Worm (Caenorhabditis elegans) whole organism, young adult: ENCODE results near the gene ZK131.11.

Experiments used
- B0261.1 ChIP-seq: sonication (generic microtip); optimal IDR thresholded peaks from 2 replicates; lab custom pipeline; 2016; ENCODE audit warnings: mild to moderate bottlenecking, missing genetic modification characterization, moderate library complexity, missing compliant biosample characterization
- B0336.3 ChIP-seq: fragments of 200-800 bp; sonication (Bioruptor generic); IDR thresholded peaks from 2 replicates; pipeline ENCODE4 v1.3.6; 2022; ENCODE audit warnings: missing genetic modification characterization, missing compliant biosample characterization
- F23B12.7 ChIP-seq: sonication (generic microtip); optimal IDR thresholded peaks from 2 replicates; lab custom pipeline; 2017; ENCODE audit warnings: missing genetic modification characterization, mild to moderate bottlenecking, missing compliant biosample characterization, antibody characterized with exemption, moderate library complexity; ENCODE audit not compliant: insufficient read depth
- F57C9.4 ChIP-seq: sonication (generic microtip); optimal IDR thresholded peaks from 2 replicates; lab custom pipeline; 2017; ENCODE audit warnings: mild to moderate bottlenecking, missing genetic modification characterization, missing compliant biosample characterization
- K12H6.12 ChIP-seq: fragments of 200-800 bp; sonication (Bioruptor generic); optimal IDR thresholded peaks from 2 replicates; lab custom pipeline; 2018; ENCODE audit warnings: mild to moderate bottlenecking, missing genetic modification characterization, missing compliant biosample characterization
- T07F8.4 ChIP-seq: sonication (generic microtip); optimal IDR thresholded peaks from 2 replicates; lab custom pipeline; 2016; ENCODE audit warnings: mild to moderate bottlenecking, missing genetic modification characterization, moderate library complexity, missing compliant biosample characterization
- Y56A3A.18 ChIP-seq: fragments of 200-800 bp; sonication (Bioruptor generic); IDR thresholded peaks from 2 replicates; pipeline ENCODE4 v1.3.6; 2022; ENCODE audit warnings: missing genetic modification reagents, missing genetic modification characterization, missing compliant biosample characterization
- Y67H2A.10 ChIP-seq: fragments of 200-800 bp; sonication (Bioruptor generic); conservative IDR thresholded peaks from 2 replicates; pipeline ENCODE4 v1.3.6; 2022; ENCODE audit warnings: missing genetic modification reagents, missing genetic modification characterization, missing compliant biosample characterization
- akir-1 ChIP-seq: fragments of 200-800 bp; sonication (Bioruptor generic); optimal IDR thresholded peaks from 2 replicates; lab custom pipeline; 2018; ENCODE audit warnings: mild to moderate bottlenecking, missing genetic modification characterization, moderate library complexity, missing compliant biosample characterization
- athp-1 ChIP-seq: sonication (generic microtip); optimal IDR thresholded peaks from 2 replicates; lab custom pipeline; 2017; ENCODE audit warnings: mild to moderate bottlenecking, missing genetic modification characterization, missing compliant biosample characterization
- attf-3 ChIP-seq: fragments of 200-800 bp; sonication (Bioruptor generic); conservative IDR thresholded peaks from 2 replicates; pipeline ENCODE4 v1.3.6; 2022; ENCODE audit warnings: missing genetic modification reagents, missing genetic modification characterization, missing compliant biosample characterization
- ceh-27 ChIP-seq: fragments of 200-800 bp; sonication (Bioruptor generic); optimal IDR thresholded peaks from 2 replicates; lab custom pipeline; 2018; ENCODE audit warnings: mild to moderate bottlenecking, missing genetic modification characterization, moderate library complexity, missing compliant biosample characterization
- chd-7 ChIP-seq: sonication (generic microtip); optimal IDR thresholded peaks from 2 replicates; lab custom pipeline; 2016; ENCODE audit warnings: mild to moderate bottlenecking, missing genetic modification characterization, moderate library complexity, missing compliant biosample characterization
- dox-1 ChIP-seq: fragments of 200-800 bp; sonication (Bioruptor generic); IDR thresholded peaks from 2 replicates; pipeline ENCODE4 v1.3.6; 2022; ENCODE audit warnings: missing genetic modification reagents, missing genetic modification characterization, missing compliant biosample characterization
- dpl-1 ChIP-seq: fragments of 150-350 bp; optimal IDR thresholded peaks from 2 replicates; lab custom pipeline; 2014; ENCODE audit warnings: missing biosample characterization, missing genetic modification reagents, missing genetic modification characterization
- egl-44 ChIP-seq: fragments of 200-800 bp; sonication (Bioruptor generic); IDR thresholded peaks from 2 replicates; pipeline ENCODE4 v1.3.6; 2022; ENCODE audit warnings: missing genetic modification reagents, missing genetic modification characterization, missing compliant biosample characterization
- egrh-3 ChIP-seq: fragments of 200-800 bp; sonication (Bioruptor generic); IDR thresholded peaks from 2 replicates; pipeline ENCODE4 v1.3.6; 2022; ENCODE audit warnings: missing genetic modification reagents, missing genetic modification characterization, missing compliant biosample characterization
- hlh-26 ChIP-seq: fragments of 200-800 bp; sonication (Bioruptor generic); conservative IDR thresholded peaks from 2 replicates; pipeline ENCODE4 v1.3.6; 2022; ENCODE audit warnings: missing genetic modification reagents, missing genetic modification characterization, missing compliant biosample characterization
- hmg-1.2 ChIP-seq: fragments of 200-800 bp; sonication (Bioruptor generic); IDR thresholded peaks from 2 replicates; pipeline ENCODE4 v1.3.6; 2022; ENCODE audit warnings: missing genetic modification reagents, missing genetic modification characterization, missing compliant biosample characterization
- hsf-1 ChIP-seq: fragments of 200-800 bp; sonication (Bioruptor generic); IDR thresholded peaks from 2 replicates; pipeline ENCODE4 v1.3.6; 2022; ENCODE audit warnings: missing genetic modification reagents, missing genetic modification characterization, missing compliant biosample characterization
- lag-1 ChIP-seq: fragments of 200-800 bp; sonication (Bioruptor generic); IDR thresholded peaks from 2 replicates; pipeline ENCODE4 v1.3.6; 2022; ENCODE audit warnings: missing genetic modification reagents, missing genetic modification characterization, missing compliant biosample characterization
- lin-54 ChIP-seq: fragments of 200-800 bp; sonication (Bioruptor generic); optimal IDR thresholded peaks from 2 replicates; lab custom pipeline; 2018; ENCODE audit warnings: mild to moderate bottlenecking, missing genetic modification characterization, missing compliant biosample characterization
- lsl-1 ChIP-seq: fragments of 200-800 bp; sonication (Bioruptor generic); optimal IDR thresholded peaks from 2 replicates; lab custom pipeline; 2018; ENCODE audit warnings: mild to moderate bottlenecking, missing genetic modification characterization, moderate library complexity, missing compliant biosample characterization
- madf-6 ChIP-seq: fragments of 200-800 bp; sonication (Bioruptor generic); IDR thresholded peaks from 2 replicates; pipeline ENCODE4 v1.3.6; 2022; ENCODE audit warnings: missing genetic modification reagents, missing genetic modification characterization, missing compliant biosample characterization
- mxl-1 ChIP-seq: sonication (generic microtip); optimal IDR thresholded peaks from 2 replicates; lab custom pipeline; 2016; ENCODE audit warnings: missing genetic modification characterization, missing compliant biosample characterization
- nfya-2 ChIP-seq: fragments of 200-800 bp; sonication (Bioruptor generic); IDR thresholded peaks from 2 replicates; pipeline ENCODE4 v1.3.6; 2022; ENCODE audit warnings: missing genetic modification reagents, missing genetic modification characterization, missing compliant biosample characterization
- nfyb-1 ChIP-seq: fragments of 200-800 bp; sonication (Bioruptor generic); IDR thresholded peaks from 2 replicates; pipeline ENCODE4 v1.3.6; 2022; ENCODE audit warnings: missing genetic modification reagents, missing genetic modification characterization, missing compliant biosample characterization
- pha-4 ChIP-seq: fragments of 150-350 bp; sonication (generic microtip); optimal IDR thresholded peaks from 2 replicates; lab custom pipeline; 2014; ENCODE audit warnings: missing biosample characterization, missing genetic modification reagents, missing genetic modification characterization
- repo-1 ChIP-seq: sonication (generic microtip); optimal IDR thresholded peaks from 2 replicates; lab custom pipeline; 2017; ENCODE audit warnings: mild to moderate bottlenecking, missing genetic modification characterization, missing compliant biosample characterization
- sdz-38 ChIP-seq: sonication (generic microtip); optimal IDR thresholded peaks from 2 replicates; lab custom pipeline; 2016; ENCODE audit warnings: missing genotype, missing genetic modification characterization, missing compliant biosample characterization
- snpc-3.4 ChIP-seq: sonication (generic microtip); optimal IDR thresholded peaks from 2 replicates; lab custom pipeline; 2017; ENCODE audit warnings: missing genetic modification characterization, mild to moderate bottlenecking, missing compliant biosample characterization, antibody characterized with exemption, moderate library complexity, missing genotype, missing genetic modification reagents
- somi-1 ChIP-seq: fragments of 200-800 bp; sonication (Bioruptor generic); optimal IDR thresholded peaks from 2 replicates; lab custom pipeline; 2018; ENCODE audit warnings: mild to moderate bottlenecking, missing genetic modification characterization, missing compliant biosample characterization
- tbx-9 ChIP-seq: sonication (generic microtip); optimal IDR thresholded peaks from 2 replicates; lab custom pipeline; 2016; ENCODE audit warnings: borderline replicate concordance, missing genetic modification characterization, inconsistent platforms, missing compliant biosample characterization
- tlf-1 ChIP-seq: fragments of 200-800 bp; sonication (Bioruptor generic); optimal IDR thresholded peaks from 2 replicates; lab custom pipeline; 2018; ENCODE audit warnings: mild to moderate bottlenecking, missing genetic modification characterization, missing compliant biosample characterization
- zfh-2 ChIP-seq: fragments of 200-800 bp; sonication (Bioruptor generic); conservative IDR thresholded peaks from 2 replicates; pipeline ENCODE4 v1.3.6; 2022; ENCODE audit warnings: missing genetic modification reagents, missing genetic modification characterization, missing compliant biosample characterization
- ztf-18 ChIP-seq: sonication (generic microtip); optimal IDR thresholded peaks from 2 replicates; lab custom pipeline; 2016; ENCODE audit warnings: missing genotype, mild to moderate bottlenecking, missing genetic modification characterization, missing compliant biosample characterization
- ztf-22 ChIP-seq: fragments of 200-800 bp; sonication (Bioruptor generic); optimal IDR thresholded peaks from 2 replicates; lab custom pipeline; 2018; ENCODE audit warnings: mild to moderate bottlenecking, missing genetic modification characterization, moderate library complexity, missing compliant biosample characterization
- ztf-28 ChIP-seq: fragments of 200-800 bp; sonication (Bioruptor generic); IDR thresholded peaks from 2 replicates; pipeline ENCODE4 v1.3.6; 2022; ENCODE audit warnings: missing genetic modification reagents, missing genetic modification characterization, missing compliant biosample characterization

Gene ZK131.11

ce11 chrII:13752016-13752415 is 40.0 kb upstream of the ZK131.11 start, which contains the start of gene arrd-14:
Gene arrd-14, plus strand, starts transcription at chrII:13752316.
- TF ChIP-seq tbx-9 (tag; lab: Kevin White, UChicago) (no peak), Y56A3A.18 (GFP tag; lab: Robert Waterston, UW) (no peak), snpc-3.4 (tag; lab: Kevin White, UChicago) (no peak), nfyb-1 (GFP tag; lab: Robert Waterston, UW) (no peak), Y67H2A.10 (GFP tag; lab: Robert Waterston, UW) (no peak), pha-4 (tag; lab: Kevin White, UChicago) (no peak), nfya-2 (GFP tag; lab: Robert Waterston, UW) (no peak), zfh-2 (GFP tag; lab: Robert Waterston, UW) (no peak), sdz-38 (tag; lab: Kevin White, UChicago) (no peak), mxl-1 (tag; lab: Kevin White, UChicago) (no peak)

- TF ChIP-seq nfya-2 (GFP tag; lab: Robert Waterston, UW): no peak
- no peak for TF ChIP-seq akir-1 (GFP tag; lab: Kevin White, UChicago)
- no peak for TF ChIP-seq F57C9.4 (tag; lab: Kevin White, UChicago)
- no peak for TF ChIP-seq repo-1 (tag; lab: Kevin White, UChicago)
- no peak for TF ChIP-seq dox-1 (GFP tag; lab: Robert Waterston, UW)
- TF ChIP-seq somi-1 (GFP tag; lab: Kevin White, UChicago): no peak
- TF ChIP-seq K12H6.12: no peak
- no peak for TF ChIP-seq lin-54 (GFP tag; lab: Kevin White, UChicago)
- TF ChIP-seq tlf-1 (GFP tag; lab: Kevin White, UChicago): no peak
- no peak for TF ChIP-seq athp-1
Observed at ce11 chrII:13756232-13756631, 35.8 kb upstream of the ZK131.11 start.

ce11 chrII:13758108-13758507 is 33.9 kb upstream of the ZK131.11 start, which contains the start of gene arrd-13:
Gene arrd-13, plus strand, starts transcription at chrII:13758408.
- TF ChIP-seq zfh-2 (GFP tag; lab: Robert Waterston, UW) (no peak), egrh-3 (no peak), lsl-1 (GFP tag; lab: Kevin White, UChicago) (peak; percentile 69)

ce11 chrII:13763009-13763468 is 29.0 kb upstream of the ZK131.11 start, which contains the start of gene arrd-11:
Gene arrd-11, plus strand, starts transcription at chrII:13763418.
- no peak for TF ChIP-seq attf-3 (GFP tag; lab: Robert Waterston, UW)
- TF ChIP-seq F23B12.7 (tag; lab: Kevin White, UChicago): no peak
- TF ChIP-seq ztf-22: no peak
- no peak for TF ChIP-seq B0261.1 (tag; lab: Kevin White, UChicago)
- no peak for TF ChIP-seq ztf-18 (tag; lab: Kevin White, UChicago)
- no peak for TF ChIP-seq hsf-1 (GFP tag; lab: Robert Waterston, UW)
- TF ChIP-seq ztf-28 (GFP tag; lab: Robert Waterston, UW): no peak
- no peak for TF ChIP-seq hmg-1.2
- TF ChIP-seq B0336.3: no peak
- TF ChIP-seq T07F8.4: no peak
- no peak for TF ChIP-seq madf-6
- TF ChIP-seq chd-7 (tag; lab: Kevin White, UChicago): no peak
- TF ChIP-seq dpl-1 (GFP tag; lab: Kevin White, UChicago): no peak
- no peak for TF ChIP-seq tbx-9 (tag; lab: Kevin White, UChicago)
- no peak for TF ChIP-seq egl-44
- no peak for TF ChIP-seq ceh-27 (GFP tag; lab: Kevin White, UChicago)
- TF ChIP-seq athp-1: no peak
- no peak for TF ChIP-seq hlh-26
- no peak for TF ChIP-seq lag-1 (GFP tag; lab: Robert Waterston, UW)
